Fruit fly (Drosophila melanogaster): ENCODE results near the gene CG7330.
A peak's percentile ranks its signal among the peaks of the same experiment; 100 is the strongest.

CG7330 gene

dm6 chr3L:18164804-18165203, 16.1 kb downstream of the CG7330 start:
- TF ChIP-seq CG15710 (tag; optimal IDR thresholded peaks at IDR 0.05) (no peak), CG8159 (tag; optimal IDR thresholded peaks at IDR 0.05) (no peak), CG8301 (tag; optimal IDR thresholded peaks at IDR 0.05) (no peak), D1 (tag; optimal IDR thresholded peaks at IDR 0.05) (no peak), CG13204 (GFP tag; optimal IDR thresholded peaks at IDR 0.05) (no peak), Ets98B (GFP tag; IDR thresholded peaks at IDR 0.05) (no peak), CG34367 (tag; optimal IDR thresholded peaks at IDR 0.05) (no peak), CG14655 (GFP tag; optimal IDR thresholded peaks at IDR 0.05) (no peak), Snoo (tag; optimal IDR thresholded peaks at IDR 0.05) (no peak), gl (tag; optimal IDR thresholded peaks at IDR 0.05) (no peak), fd96Ca (GFP tag; IDR thresholded peaks at IDR 0.05) (no peak), CG4496 (GFP tag; IDR thresholded peaks at IDR 0.05) (no peak), CG17806 (tag; optimal IDR thresholded peaks at IDR 0.05) (no peak), rn (GFP tag; IDR thresholded peaks at IDR 0.05) (no peak), CG10348 (GFP tag; IDR thresholded peaks at IDR 0.05) (no peak), CG9948 (tag; optimal IDR thresholded peaks at IDR 0.05) (no peak), Pif1B (GFP tag; optimal IDR thresholded peaks at IDR 0.05) (no peak), CG12605 (GFP tag; IDR thresholded peaks at IDR 0.05) (no peak), EcR (GFP tag; optimal IDR thresholded peaks at IDR 0.05) (no peak), CG32121 (GFP tag; IDR thresholded peaks at IDR 0.05) (no peak)

DNA sequence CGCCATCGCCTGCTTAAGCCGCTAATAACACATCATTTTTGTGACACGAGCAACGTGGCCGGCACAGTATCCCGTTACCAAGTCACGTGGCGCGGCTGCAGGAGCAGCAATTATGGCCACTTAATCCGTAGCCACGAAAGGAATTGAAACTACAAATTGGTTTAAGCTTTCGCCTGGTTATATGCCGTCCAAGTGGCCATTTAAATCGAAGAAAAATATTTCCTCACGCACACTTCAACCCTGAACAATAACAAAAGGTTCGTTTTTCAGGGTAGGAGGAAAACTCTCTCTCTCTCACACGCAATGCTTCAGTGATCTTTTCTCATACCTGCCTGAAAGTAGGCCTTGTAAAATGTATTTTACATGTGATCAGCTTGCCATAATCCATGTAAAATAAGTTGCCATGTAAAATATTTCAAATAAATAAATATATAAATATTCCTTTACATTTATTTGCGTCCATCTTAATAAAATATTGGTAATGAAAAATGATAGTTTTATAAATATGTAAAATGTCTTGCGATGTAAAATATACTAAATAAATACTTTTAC, 18.3 kb downstream of the CG7330 start:
- TF ChIP-seq D1 (tag; optimal IDR thresholded peaks at IDR 0.05) (peak; percentile 76), CG32121 (GFP tag; IDR thresholded peaks at IDR 0.05) (no peak), CG8301 (tag; optimal IDR thresholded peaks at IDR 0.05) (no peak), CG17806 (tag; optimal IDR thresholded peaks at IDR 0.05) (no peak), fd96Ca (GFP tag; IDR thresholded peaks at IDR 0.05) (no peak), gl (tag; optimal IDR thresholded peaks at IDR 0.05) (no peak), CG34367 (tag; optimal IDR thresholded peaks at IDR 0.05) (no peak)

- peak; percentile 28; the same call in 1 of the 3 replicates for TF ChIP-seq CG4496 (GFP tag; IDR thresholded peaks at IDR 0.05)
- TF ChIP-seq Pif1B (GFP tag; optimal IDR thresholded peaks at IDR 0.05): no peak
- peak; percentile 54 for TF ChIP-seq EcR (GFP tag; optimal IDR thresholded peaks at IDR 0.05)
Measured at dm6 chr3L:18171093-18171492, 22.4 kb downstream of the CG7330 start.

DNA sequence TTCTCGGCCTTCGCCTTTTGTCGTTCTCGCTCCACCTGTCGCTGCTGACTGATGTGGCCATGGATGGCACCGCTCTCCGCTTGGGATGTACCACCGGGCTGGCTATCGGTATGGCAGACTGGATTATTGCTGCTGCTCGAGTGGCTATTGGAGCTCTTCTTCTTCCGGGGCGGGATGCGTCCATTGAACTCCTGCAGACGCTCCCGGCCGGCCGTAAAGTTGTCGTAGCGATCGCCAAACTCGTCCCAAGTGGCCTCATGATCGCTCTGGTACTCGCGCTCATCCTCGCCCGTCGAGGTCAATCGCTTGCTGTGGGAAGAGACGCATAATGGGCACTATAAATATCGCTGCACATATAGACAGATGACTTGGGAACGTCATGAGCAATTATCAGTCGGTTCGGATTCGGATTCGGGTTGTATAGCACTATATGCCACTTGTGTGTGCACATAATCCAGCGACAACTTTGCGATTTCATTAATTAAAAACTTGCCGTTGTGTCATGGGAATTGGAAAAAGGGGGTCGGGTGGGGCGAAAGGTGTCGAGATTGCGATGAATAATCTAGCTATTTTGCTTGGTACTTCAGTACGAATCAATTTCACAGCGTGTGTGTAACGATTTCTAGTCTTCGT, 23.5 kb downstream of the CG7330 start:
- TF ChIP-seq gl (tag; optimal IDR thresholded peaks at IDR 0.05) (no peak), D1 (tag; optimal IDR thresholded peaks at IDR 0.05) (no peak), CG9948 (tag; optimal IDR thresholded peaks at IDR 0.05) (no peak), CG12605 (GFP tag; IDR thresholded peaks at IDR 0.05) (no peak), Snoo (tag; optimal IDR thresholded peaks at IDR 0.05) (no peak), CG10348 (GFP tag; IDR thresholded peaks at IDR 0.05) (no peak), CG15710 (tag; optimal IDR thresholded peaks at IDR 0.05) (no peak), Pif1A (GFP tag; optimal IDR thresholded peaks at IDR 0.05) (no peak), CG13204 (GFP tag; optimal IDR thresholded peaks at IDR 0.05) (peak; percentile 37), CG14655 (GFP tag; optimal IDR thresholded peaks at IDR 0.05) (no peak), CG4496 (GFP tag; IDR thresholded peaks at IDR 0.05) (no peak), CG8301 (tag; optimal IDR thresholded peaks at IDR 0.05) (no peak), rn (GFP tag; IDR thresholded peaks at IDR 0.05) (no peak), CG32121 (GFP tag; IDR thresholded peaks at IDR 0.05) (no peak), EcR (GFP tag; optimal IDR thresholded peaks at IDR 0.05) (peak; percentile 95), CG8159 (tag; optimal IDR thresholded peaks at IDR 0.05) (no peak), fd96Ca (GFP tag; IDR thresholded peaks at IDR 0.05) (no peak)

DNA sequence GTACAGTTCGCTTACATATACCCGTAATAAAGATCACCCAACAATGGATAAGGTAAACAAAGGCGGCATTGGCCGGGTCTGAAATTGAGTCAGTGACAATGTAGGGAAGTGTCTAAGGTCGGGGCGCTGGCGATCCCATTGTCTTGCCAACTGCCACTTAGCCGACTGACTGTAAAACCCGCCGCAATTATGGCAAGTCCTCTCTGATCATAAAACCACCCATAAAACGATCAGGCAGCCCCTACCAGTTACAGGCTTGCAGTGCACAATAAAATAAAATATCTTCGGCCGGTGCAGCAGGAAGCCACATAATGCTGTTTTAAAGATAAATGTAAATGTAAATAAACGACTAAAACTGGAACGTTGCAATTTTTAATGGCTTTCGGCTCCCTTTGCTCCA, 24.9 kb downstream of the CG7330 start:
- TF ChIP-seq gl (tag; optimal IDR thresholded peaks at IDR 0.05) (no peak), CG32121 (GFP tag; IDR thresholded peaks at IDR 0.05) (no peak), Pif1A (GFP tag; optimal IDR thresholded peaks at IDR 0.05) (no peak), Snoo (tag; optimal IDR thresholded peaks at IDR 0.05) (no peak), fd96Ca (GFP tag; IDR thresholded peaks at IDR 0.05) (no peak)

- no peak for TF ChIP-seq CG8301 (tag; optimal IDR thresholded peaks at IDR 0.05)
- no peak for TF ChIP-seq CG14655 (GFP tag; optimal IDR thresholded peaks at IDR 0.05)
- no peak for TF ChIP-seq CG34367 (tag; optimal IDR thresholded peaks at IDR 0.05)
- TF ChIP-seq Ets98B (GFP tag; IDR thresholded peaks at IDR 0.05): no peak
- peak; percentile 6; the same call in 1 of the 2 replicates for TF ChIP-seq CG12605 (GFP tag; IDR thresholded peaks at IDR 0.05)
- TF ChIP-seq EcR (GFP tag; optimal IDR thresholded peaks at IDR 0.05): peak; percentile 5
- no peak for TF ChIP-seq gl (tag; optimal IDR thresholded peaks at IDR 0.05)
- no peak for TF ChIP-seq CG8159 (tag; optimal IDR thresholded peaks at IDR 0.05)
- TF ChIP-seq D1 (tag; optimal IDR thresholded peaks at IDR 0.05): no peak
- TF ChIP-seq rn (GFP tag; IDR thresholded peaks at IDR 0.05): no peak
- TF ChIP-seq CG9948 (tag; optimal IDR thresholded peaks at IDR 0.05): no peak
- TF ChIP-seq CG32121 (GFP tag; IDR thresholded peaks at IDR 0.05): no peak
- TF ChIP-seq CG4496 (GFP tag; IDR thresholded peaks at IDR 0.05): 0 out of 3 replicates have a peak, but pooled peaks have one; percentile 19
- TF ChIP-seq CG15710 (tag; optimal IDR thresholded peaks at IDR 0.05): no peak
Measured at dm6 chr3L:18174833-18175232, 26.1 kb downstream of the CG7330 start.

Data from whole organism, pupa.